Worm (Caenorhabditis elegans) whole organism, young adult: ENCODE data around the gene kel-1.
A peak's percentile ranks its signal among the peaks of the same experiment; 100 is the strongest.

ENCODE experiments used
- B0019.2 ChIP-seq: fragments of 200-800 bp; sonication (Bioruptor generic); conservative IDR thresholded peaks from 2 replicates; pipeline ENCODE4 v1.3.6; 2022; ENCODE audit warnings: missing genetic modification reagents, missing genetic modification characterization, missing compliant biosample characterization
- B0035.1 ChIP-seq: sonication (generic microtip); optimal IDR thresholded peaks from 2 replicates; lab custom pipeline; 2016; ENCODE audit warnings: missing genetic modification characterization, mild to moderate bottlenecking, missing compliant biosample characterization, missing genotype, missing genetic modification reagents
- B0336.3 ChIP-seq: fragments of 200-800 bp; sonication (Bioruptor generic); IDR thresholded peaks from 2 replicates; pipeline ENCODE4 v1.3.6; 2022; ENCODE audit warnings: missing genetic modification characterization, missing compliant biosample characterization
- C17E4.6 ChIP-seq: fragments of 200-800 bp; sonication (Bioruptor generic); IDR thresholded peaks from 2 replicates; pipeline ENCODE4 v1.3.6; 2022; ENCODE audit warnings: missing genetic modification reagents, missing genetic modification characterization, missing compliant biosample characterization
- F49E8.2 ChIP-seq: sonication (generic microtip); optimal IDR thresholded peaks from 3 replicates; lab custom pipeline; 2017; ENCODE audit warnings: missing genetic modification characterization, mild to moderate bottlenecking, missing compliant biosample characterization, antibody characterized with exemption, moderate library complexity; ENCODE audit not compliant: insufficient read depth
- F52B5.7 ChIP-seq: sonication (generic microtip); optimal IDR thresholded peaks from 2 replicates; lab custom pipeline; 2016; ENCODE audit warnings: mild to moderate bottlenecking, missing genetic modification characterization, missing compliant biosample characterization
- Y79H2A.3 ChIP-seq: fragments of 200-800 bp; sonication (Bioruptor generic); conservative IDR thresholded peaks from 2 replicates; pipeline ENCODE4 v1.3.6; 2022; ENCODE audit warnings: missing genetic modification reagents, missing genetic modification characterization, missing compliant biosample characterization
- ama-1 ChIP-seq, 3 experiments: fragments of 150-350 bp in 1 of 3; sonication (generic microtip) in 2 of 3; optimal IDR thresholded peaks; 2 replicates each; lab custom pipeline; 2014 to 2018; ENCODE audit warnings: missing biosample characterization in 2 of 3, missing genetic modification characterization in 2 of 3, missing genetic modification reagents in 2 of 3
- athp-1 ChIP-seq: sonication (generic microtip); optimal IDR thresholded peaks from 2 replicates; lab custom pipeline; 2017; ENCODE audit warnings: mild to moderate bottlenecking, missing genetic modification characterization, missing compliant biosample characterization
- attf-5 ChIP-seq: fragments of 200-800 bp; sonication (Bioruptor generic); optimal IDR thresholded peaks from 2 replicates; lab custom pipeline; 2018; ENCODE audit warnings: mild to moderate bottlenecking, missing genetic modification characterization, missing compliant biosample characterization
- bed-2 ChIP-seq: fragments of 200-800 bp; sonication (Bioruptor generic); IDR thresholded peaks from 2 replicates; pipeline ENCODE4 v1.3.6; 2022; ENCODE audit warnings: missing genetic modification reagents, missing genetic modification characterization, missing compliant biosample characterization
- cebp-1 ChIP-seq, 2 experiments: fragments of 200-800 bp in 1 of 2; sonication (Bioruptor generic) in 1 of 2; sonication (generic microtip) in 1 of 2; IDR thresholded peaks in 1 of 2; optimal IDR thresholded peaks in 1 of 2; 2 replicates each; pipeline versions ENCODE4 v1.3.6 to Lab custom; 2017 to 2022; ENCODE audit warnings: missing compliant biosample characterization in 2 of 2, missing genetic modification characterization in 2 of 2, mild to moderate bottlenecking in 1 of 2, missing genetic modification reagents in 1 of 2, moderate library complexity in 1 of 2
- cebp-2 ChIP-seq: fragments of 200-800 bp; sonication (Bioruptor generic); IDR thresholded peaks from 2 replicates; pipeline ENCODE4 v1.3.6; 2022; ENCODE audit warnings: missing genetic modification characterization, missing compliant biosample characterization
- ceh-40 ChIP-seq: fragments of 200-800 bp; sonication (Bioruptor generic); IDR thresholded peaks from 2 replicates; pipeline ENCODE4 v1.3.6; 2022; ENCODE audit warnings: missing genetic modification characterization, missing compliant biosample characterization
- ceh-58 ChIP-seq: fragments of 200-800 bp; sonication (Bioruptor generic); IDR thresholded peaks from 2 replicates; pipeline ENCODE4 v1.3.6; 2022; ENCODE audit warnings: missing genetic modification characterization, missing compliant biosample characterization
- ceh-79 ChIP-seq: sonication (generic microtip); optimal IDR thresholded peaks from 2 replicates; lab custom pipeline; 2017; ENCODE audit warnings: mild to moderate bottlenecking, missing genetic modification characterization, missing compliant biosample characterization
- chd-7 ChIP-seq: sonication (generic microtip); optimal IDR thresholded peaks from 2 replicates; lab custom pipeline; 2016; ENCODE audit warnings: mild to moderate bottlenecking, missing genetic modification characterization, moderate library complexity, missing compliant biosample characterization
- dox-1 ChIP-seq: fragments of 200-800 bp; sonication (Bioruptor generic); IDR thresholded peaks from 2 replicates; pipeline ENCODE4 v1.3.6; 2022; ENCODE audit warnings: missing genetic modification reagents, missing genetic modification characterization, missing compliant biosample characterization
- ekl-4 ChIP-seq: fragments of 200-800 bp; sonication (Bioruptor generic); IDR thresholded peaks from 2 replicates; pipeline ENCODE4 v1.3.6; 2022; ENCODE audit warnings: missing genetic modification reagents, missing genetic modification characterization, missing compliant biosample characterization
- ets-4 ChIP-seq: fragments of 200-800 bp; sonication (Bioruptor generic); optimal IDR thresholded peaks from 2 replicates; lab custom pipeline; 2018; ENCODE audit warnings: mild to moderate bottlenecking, missing genetic modification characterization, missing compliant biosample characterization
- him-1 ChIP-seq: sonication (generic microtip); optimal IDR thresholded peaks from 2 replicates; lab custom pipeline; 2016; ENCODE audit warnings: missing genotype, missing genetic modification reagents, missing genetic modification characterization, missing compliant biosample characterization
- hmg-1.2 ChIP-seq: fragments of 200-800 bp; sonication (Bioruptor generic); IDR thresholded peaks from 2 replicates; pipeline ENCODE4 v1.3.6; 2022; ENCODE audit warnings: missing genetic modification reagents, missing genetic modification characterization, missing compliant biosample characterization
- let-526 ChIP-seq: fragments of 200-800 bp; sonication (Bioruptor generic); IDR thresholded peaks from 2 replicates; pipeline ENCODE4 v1.3.6; 2022; ENCODE audit warnings: missing genetic modification reagents, missing genetic modification characterization, missing compliant biosample characterization
- lin-35 ChIP-seq, 3 experiments: fragments of 150-350 bp in 2 of 3; sonication (generic microtip) in 1 of 3; optimal IDR thresholded peaks; 2 replicates each; lab custom pipeline; 2014 to 2018; ENCODE audit warnings: missing biosample characterization in 3 of 3, missing genetic modification characterization in 3 of 3, missing genetic modification reagents in 3 of 3
- lin-54 ChIP-seq: fragments of 200-800 bp; sonication (Bioruptor generic); optimal IDR thresholded peaks from 2 replicates; lab custom pipeline; 2018; ENCODE audit warnings: mild to moderate bottlenecking, missing genetic modification characterization, missing compliant biosample characterization
- lsy-27 ChIP-seq: sonication (generic microtip); optimal IDR thresholded peaks from 2 replicates; lab custom pipeline; 2017; ENCODE audit warnings: missing genetic modification characterization, mild to moderate bottlenecking, missing compliant biosample characterization, antibody characterized with exemption, missing genotype, borderline replicate concordance; ENCODE audit not compliant: insufficient read depth
- madf-3 ChIP-seq: fragments of 200-800 bp; sonication (Bioruptor generic); IDR thresholded peaks from 2 replicates; pipeline ENCODE4 v1.3.6; 2022; ENCODE audit warnings: missing genetic modification reagents, missing genetic modification characterization, missing compliant biosample characterization
- madf-6 ChIP-seq: fragments of 200-800 bp; sonication (Bioruptor generic); IDR thresholded peaks from 2 replicates; pipeline ENCODE4 v1.3.6; 2022; ENCODE audit warnings: missing genetic modification reagents, missing genetic modification characterization, missing compliant biosample characterization
- mel-28 ChIP-seq: sonication (generic microtip); optimal IDR thresholded peaks from 2 replicates; lab custom pipeline; 2016; ENCODE audit warnings: borderline replicate concordance, mild to moderate bottlenecking, missing genetic modification characterization, missing compliant biosample characterization
- pbrm-1 ChIP-seq: fragments of 200-800 bp; sonication (Bioruptor generic); IDR thresholded peaks from 2 replicates; pipeline ENCODE4 v1.3.6; 2022; ENCODE audit warnings: missing genetic modification reagents, missing genetic modification characterization, missing compliant biosample characterization
- pha-4 ChIP-seq: fragments of 150-350 bp; sonication (generic microtip); optimal IDR thresholded peaks from 2 replicates; lab custom pipeline; 2014; ENCODE audit warnings: missing biosample characterization, missing genetic modification reagents, missing genetic modification characterization
- rec-8 ChIP-seq, 2 experiments: sonication (generic microtip); optimal IDR thresholded peaks; 2 replicates each; lab custom pipeline; 2016; ENCODE audit warnings: mild to moderate bottlenecking in 2 of 2, missing genetic modification characterization in 2 of 2, missing genetic modification reagents in 2 of 2, missing genotype in 2 of 2, missing biosample characterization in 1 of 2, missing compliant biosample characterization in 1 of 2, moderate library complexity in 1 of 2
- repo-1 ChIP-seq: sonication (generic microtip); optimal IDR thresholded peaks from 2 replicates; lab custom pipeline; 2017; ENCODE audit warnings: mild to moderate bottlenecking, missing genetic modification characterization, missing compliant biosample characterization
- snpc-3.4 ChIP-seq: sonication (generic microtip); optimal IDR thresholded peaks from 2 replicates; lab custom pipeline; 2017; ENCODE audit warnings: missing genetic modification characterization, mild to moderate bottlenecking, missing compliant biosample characterization, antibody characterized with exemption, moderate library complexity, missing genotype, missing genetic modification reagents
- somi-1 ChIP-seq: fragments of 200-800 bp; sonication (Bioruptor generic); optimal IDR thresholded peaks from 2 replicates; lab custom pipeline; 2018; ENCODE audit warnings: mild to moderate bottlenecking, missing genetic modification characterization, missing compliant biosample characterization
- tbx-9 ChIP-seq: sonication (generic microtip); optimal IDR thresholded peaks from 2 replicates; lab custom pipeline; 2016; ENCODE audit warnings: borderline replicate concordance, missing genetic modification characterization, inconsistent platforms, missing compliant biosample characterization
- tlf-1 ChIP-seq: fragments of 200-800 bp; sonication (Bioruptor generic); optimal IDR thresholded peaks from 2 replicates; lab custom pipeline; 2018; ENCODE audit warnings: mild to moderate bottlenecking, missing genetic modification characterization, missing compliant biosample characterization
- unc-62 ChIP-seq: fragments of 150-350 bp; optimal IDR thresholded peaks from 2 replicates; lab custom pipeline; 2014; ENCODE audit warnings: missing biosample characterization, missing genetic modification reagents, missing genetic modification characterization
- ztf-18 ChIP-seq: sonication (generic microtip); optimal IDR thresholded peaks from 2 replicates; lab custom pipeline; 2016; ENCODE audit warnings: missing genotype, mild to moderate bottlenecking, missing genetic modification characterization, missing compliant biosample characterization
- ztf-22 ChIP-seq: fragments of 200-800 bp; sonication (Bioruptor generic); optimal IDR thresholded peaks from 2 replicates; lab custom pipeline; 2018; ENCODE audit warnings: mild to moderate bottlenecking, missing genetic modification characterization, moderate library complexity, missing compliant biosample characterization
- ztf-25 ChIP-seq: fragments of 200-800 bp; sonication (Bioruptor generic); IDR thresholded peaks from 2 replicates; pipeline ENCODE4 v1.3.6; 2022; ENCODE audit warnings: missing genetic modification reagents, missing genetic modification characterization, missing compliant biosample characterization
- ztf-28 ChIP-seq: fragments of 200-800 bp; sonication (Bioruptor generic); IDR thresholded peaks from 2 replicates; pipeline ENCODE4 v1.3.6; 2022; ENCODE audit warnings: missing genetic modification reagents, missing genetic modification characterization, missing compliant biosample characterization
- ztf-3 ChIP-seq: fragments of 200-800 bp; sonication (Bioruptor generic); optimal IDR thresholded peaks from 2 replicates; lab custom pipeline; 2018; ENCODE audit warnings: mild to moderate bottlenecking, missing genetic modification characterization, missing compliant biosample characterization

Gene kel-1

DNA sequence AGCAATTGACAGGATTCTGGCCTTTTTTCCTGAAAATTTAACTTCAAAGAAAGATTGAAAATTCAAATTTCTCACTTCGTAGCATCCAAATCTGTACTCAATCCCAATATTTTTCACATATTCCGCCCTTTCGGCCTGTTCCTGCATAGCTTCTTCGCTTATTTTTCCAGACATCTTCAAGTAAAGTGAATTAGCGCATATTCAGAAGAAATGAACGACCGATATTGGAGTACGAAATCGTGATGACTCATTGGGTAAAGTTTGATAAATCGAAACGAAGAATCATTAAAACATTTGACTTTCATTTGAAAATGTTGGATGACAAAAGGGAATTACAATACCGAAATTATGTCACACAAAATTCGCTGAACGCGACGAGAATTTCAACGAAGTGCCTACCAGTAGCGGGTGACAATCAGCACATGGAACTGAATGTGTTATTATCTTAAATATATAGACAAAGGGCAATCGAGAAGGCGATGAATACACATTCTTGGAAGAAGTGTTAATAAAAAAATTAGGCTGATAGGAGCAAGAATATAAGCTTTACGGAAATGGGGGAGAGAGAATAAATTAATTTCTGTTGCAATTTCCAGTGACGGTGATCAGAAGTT, 37.7 kb upstream of the kel-1 start, which contains the start of gene coa-7 (continued):
- TF ChIP-seq attf-5 (GFP tag; lab: Kevin White, UChicago) (peak; percentile 16), F49E8.2 (tag; lab: Kevin White, UChicago) (peak; percentile 92), ztf-28 (no peak), lin-35 (GFP tag; optimal IDR thresholded peaks at IDR 0.05; lab: Kevin White, UChicago) (no peak), lin-54 (GFP tag; lab: Kevin White, UChicago) (peak; percentile 13), ama-1 (optimal IDR thresholded peaks at IDR 0.05; lab: Kevin White, UChicago) (no peak), ama-1 (GFP tag; optimal IDR thresholded peaks at IDR 0.05; lab: Kevin White, UChicago) (no peak), unc-62 (GFP tag; lab: Kevin White, UChicago) (no peak), ztf-22 (GFP tag; lab: Kevin White, UChicago) (no peak), lsy-27 (no peak), ekl-4 (GFP tag; lab: Robert Waterston, UW) (peak; percentile 7; the same call in 1 of the 2 replicates), B0019.2 (GFP tag; lab: Robert Waterston, UW) (no peak), dox-1 (GFP tag; lab: Robert Waterston, UW) (no peak), madf-3 (peak; percentile 66), ets-4 (no peak), cebp-2 (no peak), ztf-25 (0 out of 2 replicates have a peak, but pooled peaks have one; percentile 4), snpc-3.4 (tag; lab: Kevin White, UChicago) (no peak), athp-1 (peak; percentile 73), tbx-9 (tag; lab: Kevin White, UChicago) (peak; percentile 44), B0035.1 (tag; lab: Kevin White, UChicago) (no peak), ceh-40 (GFP tag; lab: Robert Waterston, UW) (no peak), tlf-1 (peak; percentile 37), ztf-18 (peak; percentile 59), chd-7 (tag; lab: Kevin White, UChicago) (peak; percentile 70), pbrm-1 (GFP tag; lab: Robert Waterston, UW) (peak; percentile 61), repo-1 (tag; lab: Kevin White, UChicago) (peak; percentile 75), bed-2 (GFP tag; lab: Robert Waterston, UW) (no peak), pha-4 (tag; lab: Kevin White, UChicago) (no peak), somi-1 (no peak), let-526 (no peak), F52B5.7 (tag; lab: Kevin White, UChicago) (peak; percentile 77), ceh-79 (tag; lab: Kevin White, UChicago) (peak; percentile 65), hmg-1.2 (GFP tag; lab: Robert Waterston, UW) (peak; percentile 25; the same call in 1 of the 2 replicates), cebp-1 (GFP tag; IDR thresholded peaks at IDR 0.05; lab: Robert Waterston, UW) (no peak), cebp-1 (tag; optimal IDR thresholded peaks at IDR 0.05; lab: Kevin White, UChicago) (peak; percentile 40), mel-28 (no peak), ztf-3 (GFP tag; lab: Kevin White, UChicago) (no peak), rec-8 (tag; optimal IDR thresholded peaks at IDR 0.05; lab: Kevin White, UChicago) (peak in 1 of 2 experiments; percentile 42), madf-6 (GFP tag; lab: Robert Waterston, UW) (peak; percentile 72), Y79H2A.3 (0 out of 2 replicates have a peak, but pooled peaks have one; percentile 27), him-1 (tag; lab: Kevin White, UChicago) (peak; percentile 26), C17E4.6 (GFP tag; lab: Robert Waterston, UW) (no peak), ceh-58 (0 out of 2 replicates have a peak, but pooled peaks have one; percentile 47), B0336.3 (GFP tag; lab: Robert Waterston, UW) (peak; percentile 84)
